Worm (Caenorhabditis elegans) whole organism, young adult: ENCODE results near the gene toc-1.

Experiments
- B0035.1 ChIP-seq: sonication (generic microtip); optimal IDR thresholded peaks from 2 replicates; lab custom pipeline; 2016; ENCODE audit warnings: missing genetic modification characterization, mild to moderate bottlenecking, missing compliant biosample characterization, missing genotype, missing genetic modification reagents
- C06A6.2 ChIP-seq: fragments of 200-800 bp; sonication (Bioruptor generic); conservative IDR thresholded peaks from 2 replicates; pipeline ENCODE4 v1.3.6; 2022; ENCODE audit warnings: missing genetic modification characterization, missing compliant biosample characterization
- F10E7.11 ChIP-seq: sonication (generic microtip); optimal IDR thresholded peaks from 2 replicates; lab custom pipeline; 2017; ENCODE audit warnings: mild to moderate bottlenecking, missing genetic modification characterization, moderate library complexity, missing compliant biosample characterization
- F23B12.7 ChIP-seq: sonication (generic microtip); optimal IDR thresholded peaks from 2 replicates; lab custom pipeline; 2017; ENCODE audit warnings: missing genetic modification characterization, mild to moderate bottlenecking, missing compliant biosample characterization, antibody characterized with exemption, moderate library complexity; ENCODE audit not compliant: insufficient read depth
- F33H1.4 ChIP-seq: fragments of 200-800 bp; sonication (Bioruptor generic); IDR thresholded peaks from 2 replicates; pipeline ENCODE4 v1.3.6; 2022; ENCODE audit warnings: missing genetic modification reagents, missing genetic modification characterization, missing compliant biosample characterization
- F52B5.7 ChIP-seq: sonication (generic microtip); optimal IDR thresholded peaks from 2 replicates; lab custom pipeline; 2016; ENCODE audit warnings: mild to moderate bottlenecking, missing genetic modification characterization, missing compliant biosample characterization
- F55B11.4 ChIP-seq: sonication (generic microtip); optimal IDR thresholded peaks from 2 replicates; lab custom pipeline; 2016; ENCODE audit warnings: missing compliant biosample characterization, missing genetic modification characterization, borderline replicate concordance; ENCODE audit not compliant: insufficient read depth
- F57A8.1 ChIP-seq: fragments of 200-800 bp; sonication (Bioruptor generic); optimal IDR thresholded peaks from 2 replicates; lab custom pipeline; 2018; ENCODE audit warnings: mild to moderate bottlenecking, missing genetic modification characterization, moderate library complexity, missing compliant biosample characterization
- T26A5.8 ChIP-seq: sonication (generic microtip); optimal IDR thresholded peaks from 2 replicates; lab custom pipeline; 2016; ENCODE audit warnings: missing genetic modification characterization, missing compliant biosample characterization
- Y53F4B.3 ChIP-seq: fragments of 200-800 bp; sonication (Bioruptor generic); IDR thresholded peaks from 2 replicates; pipeline ENCODE4 v1.3.6; 2022; ENCODE audit warnings: missing genetic modification reagents, missing genetic modification characterization, missing compliant biosample characterization
- Y53G8AR.9 ChIP-seq: fragments of 200-800 bp; sonication (Bioruptor generic); conservative IDR thresholded peaks from 2 replicates; pipeline ENCODE4 v1.3.6; 2022; ENCODE audit warnings: missing genetic modification reagents, missing genetic modification characterization, missing compliant biosample characterization
- Y67H2A.10 ChIP-seq: fragments of 200-800 bp; sonication (Bioruptor generic); conservative IDR thresholded peaks from 2 replicates; pipeline ENCODE4 v1.3.6; 2022; ENCODE audit warnings: missing genetic modification reagents, missing genetic modification characterization, missing compliant biosample characterization
- attf-3 ChIP-seq: fragments of 200-800 bp; sonication (Bioruptor generic); conservative IDR thresholded peaks from 2 replicates; pipeline ENCODE4 v1.3.6; 2022; ENCODE audit warnings: missing genetic modification reagents, missing genetic modification characterization, missing compliant biosample characterization
- bed-1 ChIP-seq: fragments of 200-800 bp; sonication (Bioruptor generic); IDR thresholded peaks from 2 replicates; pipeline ENCODE4 v1.3.6; 2022; ENCODE audit warnings: missing genetic modification reagents, missing genetic modification characterization, missing compliant biosample characterization
- ccch-3 ChIP-seq: fragments of 200-800 bp; sonication (Bioruptor generic); optimal IDR thresholded peaks from 2 replicates; lab custom pipeline; 2018; ENCODE audit warnings: mild to moderate bottlenecking, missing genetic modification characterization, missing compliant biosample characterization
- cebp-1 ChIP-seq, 2 experiments: fragments of 200-800 bp in 1 of 2; sonication (Bioruptor generic) in 1 of 2; sonication (generic microtip) in 1 of 2; IDR thresholded peaks in 1 of 2; optimal IDR thresholded peaks in 1 of 2; 2 replicates each; pipeline versions ENCODE4 v1.3.6 to Lab custom; 2017 to 2022; ENCODE audit warnings: missing compliant biosample characterization in 2 of 2, missing genetic modification characterization in 2 of 2, mild to moderate bottlenecking in 1 of 2, missing genetic modification reagents in 1 of 2, moderate library complexity in 1 of 2
- chd-7 ChIP-seq: sonication (generic microtip); optimal IDR thresholded peaks from 2 replicates; lab custom pipeline; 2016; ENCODE audit warnings: mild to moderate bottlenecking, missing genetic modification characterization, moderate library complexity, missing compliant biosample characterization
- dox-1 ChIP-seq: fragments of 200-800 bp; sonication (Bioruptor generic); IDR thresholded peaks from 2 replicates; pipeline ENCODE4 v1.3.6; 2022; ENCODE audit warnings: missing genetic modification reagents, missing genetic modification characterization, missing compliant biosample characterization
- dpff-1 ChIP-seq: sonication (generic microtip); optimal IDR thresholded peaks from 2 replicates; lab custom pipeline; 2017; ENCODE audit warnings: mild to moderate bottlenecking, missing genetic modification characterization, missing compliant biosample characterization
- efl-1 ChIP-seq: fragments of 150-350 bp; optimal IDR thresholded peaks from 2 replicates; lab custom pipeline; 2014; ENCODE audit warnings: missing biosample characterization, missing genetic modification reagents, missing genetic modification characterization
- egl-18 ChIP-seq: fragments of 200-800 bp; sonication (Bioruptor generic); IDR thresholded peaks from 2 replicates; pipeline ENCODE4 v1.3.6; 2022; ENCODE audit warnings: missing genetic modification reagents, missing genetic modification characterization, missing compliant biosample characterization
- lin-40 ChIP-seq: sonication (generic microtip); optimal IDR thresholded peaks from 2 replicates; lab custom pipeline; 2016; ENCODE audit warnings: missing genetic modification characterization, mild to moderate bottlenecking, missing compliant biosample characterization, missing genotype, missing genetic modification reagents
- lsl-1 ChIP-seq: fragments of 200-800 bp; sonication (Bioruptor generic); optimal IDR thresholded peaks from 2 replicates; lab custom pipeline; 2018; ENCODE audit warnings: mild to moderate bottlenecking, missing genetic modification characterization, moderate library complexity, missing compliant biosample characterization
- madf-10 ChIP-seq: sonication (generic microtip); optimal IDR thresholded peaks from 2 replicates; lab custom pipeline; 2016; ENCODE audit warnings: mild to moderate bottlenecking, missing genetic modification characterization, missing compliant biosample characterization
- mel-28 ChIP-seq: sonication (generic microtip); optimal IDR thresholded peaks from 2 replicates; lab custom pipeline; 2016; ENCODE audit warnings: borderline replicate concordance, mild to moderate bottlenecking, missing genetic modification characterization, missing compliant biosample characterization
- mes-4 ChIP-seq: sonication (generic microtip); optimal IDR thresholded peaks from 2 replicates; lab custom pipeline; 2016; ENCODE audit warnings: missing genotype, missing genetic modification characterization, missing compliant biosample characterization
- nfya-2 ChIP-seq: fragments of 200-800 bp; sonication (Bioruptor generic); IDR thresholded peaks from 2 replicates; pipeline ENCODE4 v1.3.6; 2022; ENCODE audit warnings: missing genetic modification reagents, missing genetic modification characterization, missing compliant biosample characterization
- nhr-120 ChIP-seq: fragments of 200-800 bp; sonication (Bioruptor generic); IDR thresholded peaks from 2 replicates; pipeline ENCODE4 v1.3.6; 2022; ENCODE audit warnings: missing genetic modification characterization, missing compliant biosample characterization
- pha-4 ChIP-seq: fragments of 150-350 bp; sonication (generic microtip); optimal IDR thresholded peaks from 2 replicates; lab custom pipeline; 2014; ENCODE audit warnings: missing biosample characterization, missing genetic modification reagents, missing genetic modification characterization
- rcor-1 ChIP-seq: fragments of 200-800 bp; sonication (Bioruptor generic); IDR thresholded peaks from 2 replicates; pipeline ENCODE4 v1.3.6; 2022; ENCODE audit warnings: missing genetic modification reagents, missing genetic modification characterization, missing compliant biosample characterization
- snpc-3.4 ChIP-seq: sonication (generic microtip); optimal IDR thresholded peaks from 2 replicates; lab custom pipeline; 2017; ENCODE audit warnings: missing genetic modification characterization, mild to moderate bottlenecking, missing compliant biosample characterization, antibody characterized with exemption, moderate library complexity, missing genotype, missing genetic modification reagents
- unc-130 ChIP-seq: sonication (generic microtip); optimal IDR thresholded peaks from 2 replicates; lab custom pipeline; 2016; ENCODE audit warnings: missing genetic modification reagents, missing genetic modification characterization, missing compliant biosample characterization
- unc-62 ChIP-seq: fragments of 150-350 bp; optimal IDR thresholded peaks from 2 replicates; lab custom pipeline; 2014; ENCODE audit warnings: missing biosample characterization, missing genetic modification reagents, missing genetic modification characterization
- ztf-3 ChIP-seq: fragments of 200-800 bp; sonication (Bioruptor generic); optimal IDR thresholded peaks from 2 replicates; lab custom pipeline; 2018; ENCODE audit warnings: mild to moderate bottlenecking, missing genetic modification characterization, missing compliant biosample characterization

The toc-1 gene

ce11 chrIII:5227831-5228467 lies 47.1 kb upstream of the toc-1 start, which contains the start of the genes C34E10.12, C34E10.10 and atp-2 (continued):
- no peak for TF ChIP-seq F52B5.7 (tag; lab: Kevin White, UChicago)
- no peak for TF ChIP-seq ztf-3
- no peak for TF ChIP-seq T26A5.8 (tag; lab: Kevin White, UChicago)
- peak; percentile 87 for TF ChIP-seq F23B12.7
- TF ChIP-seq unc-62 (GFP tag; lab: Kevin White, UChicago), result no peak
- TF ChIP-seq F33H1.4 (GFP tag; lab: Robert Waterston, UW), result peak; percentile 96
- TF ChIP-seq nfya-2 (GFP tag; lab: Robert Waterston, UW), result no peak
- peak; percentile 39; the same call in 1 of the 2 replicates for TF ChIP-seq rcor-1 (GFP tag; lab: Robert Waterston, UW)
- TF ChIP-seq nhr-120 (GFP tag; lab: Robert Waterston, UW), result no peak
- TF ChIP-seq B0035.1 (tag; lab: Kevin White, UChicago), result no peak
- TF ChIP-seq lsl-1 (GFP tag; lab: Kevin White, UChicago), result peak; percentile 47
- no peak for TF ChIP-seq egl-18 (GFP tag; lab: Robert Waterston, UW)
- TF ChIP-seq C06A6.2 (GFP tag; lab: Robert Waterston, UW), result peak; percentile 46; the same call in 1 of the 2 replicates
- TF ChIP-seq F55B11.4 (tag; lab: Kevin White, UChicago), result no peak
- peak; percentile 57; the same call in 1 of the 2 replicates for TF ChIP-seq attf-3 (GFP tag; lab: Robert Waterston, UW)
- TF ChIP-seq bed-1 (GFP tag; lab: Robert Waterston, UW), result no peak
- no peak for TF ChIP-seq F10E7.11 (tag; lab: Kevin White, UChicago)

ce11 chrIII:5228839-5229238 lies 46.2 kb upstream of the toc-1 start:
- TF ChIP-seq ztf-3 (no peak), bed-1 (GFP tag; lab: Robert Waterston, UW) (no peak), mel-28 (tag; lab: Kevin White, UChicago) (no peak), cebp-1 (GFP tag; IDR thresholded peaks at IDR 0.05; lab: Robert Waterston, UW) (no peak), cebp-1 (tag; optimal IDR thresholded peaks at IDR 0.05; lab: Kevin White, UChicago) (no peak), F57A8.1 (GFP tag; lab: Kevin White, UChicago) (no peak), pha-4 (tag; lab: Kevin White, UChicago) (no peak), mes-4 (no peak), snpc-3.4 (tag; lab: Kevin White, UChicago) (no peak), C06A6.2 (GFP tag; lab: Robert Waterston, UW) (no peak), efl-1 (GFP tag; lab: Kevin White, UChicago) (no peak), Y67H2A.10 (GFP tag; lab: Robert Waterston, UW) (no peak), Y53G8AR.9 (GFP tag; lab: Robert Waterston, UW) (no peak), ccch-3 (GFP tag; lab: Kevin White, UChicago) (no peak), dpff-1 (tag; lab: Kevin White, UChicago) (no peak), Y53F4B.3 (GFP tag; lab: Robert Waterston, UW) (no peak), madf-10 (no peak), dox-1 (GFP tag; lab: Robert Waterston, UW) (no peak), unc-130 (GFP tag; lab: Kevin White, UChicago) (no peak), lin-40 (tag; lab: Kevin White, UChicago) (no peak), chd-7 (tag; lab: Kevin White, UChicago) (no peak)
